Worm (Caenorhabditis elegans): ENCODE results near the gene C49C3.8.

Gene C49C3.8

DNA sequence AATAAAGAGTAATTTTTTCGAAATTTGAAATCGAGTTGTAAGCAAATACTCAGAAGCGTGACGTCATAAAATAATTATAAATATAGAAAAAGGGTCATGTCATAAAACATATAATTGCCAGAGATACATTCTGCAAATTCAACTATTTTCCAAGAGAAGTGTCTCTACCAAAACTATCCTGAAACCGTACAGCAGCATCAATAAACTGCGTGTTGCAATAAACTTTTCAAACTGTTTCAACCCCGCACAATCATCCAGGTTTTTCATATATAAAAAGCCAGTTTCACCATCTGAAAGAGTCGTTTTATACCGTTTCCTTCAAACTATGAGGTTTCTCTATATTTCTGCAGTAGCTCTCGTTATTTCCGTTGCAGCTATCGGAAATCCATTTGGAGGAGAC lies 8.5 kb downstream of the C49C3.8 start, which contains the start of gene C49C3.11:
TSS of gene C49C3.11 (plus strand) at position 301 of the 400 bp plus-strand sequence.
- no peak for TF ChIP-seq zag-1 (tag; optimal IDR thresholded peaks at IDR 0.05)

DNA sequence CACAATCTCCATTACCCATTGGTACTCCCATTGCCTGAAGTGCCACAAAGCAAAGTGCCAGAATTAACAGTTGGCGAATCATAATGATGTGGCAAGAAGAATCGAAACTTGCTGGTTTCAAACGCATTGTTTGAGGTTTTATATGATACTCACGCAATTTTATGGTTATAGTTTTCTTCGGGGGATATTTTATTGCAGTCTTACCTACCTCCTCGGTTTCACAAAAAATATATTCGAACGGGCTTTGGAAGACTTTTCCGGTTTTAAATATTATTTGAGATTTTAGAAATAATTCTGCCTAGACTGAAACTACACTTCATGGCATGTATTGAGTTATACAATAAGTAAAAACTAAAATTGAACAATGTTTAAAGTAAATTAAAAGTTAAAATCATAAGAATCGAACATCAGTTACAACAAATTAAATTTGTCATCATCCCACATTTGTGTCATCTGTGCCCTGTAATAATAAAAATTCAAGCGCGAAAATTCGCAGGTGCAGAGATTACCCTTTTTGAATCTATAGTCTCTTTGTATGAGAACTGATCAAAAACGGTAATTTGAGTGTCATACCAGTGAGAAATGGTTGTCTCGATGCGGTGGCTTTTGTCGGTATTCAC lies 11.7 kb downstream of the C49C3.8 start, which contains the start of the genes clec-197 and clec-198:
TSS of gene clec-197 (minus strand) at position 101 of the 620 bp plus-strand sequence.
TSS of gene clec-198 (plus strand) at position 570 of the 620 bp plus-strand sequence.
- TF ChIP-seq dpl-1 (GFP tag; optimal IDR thresholded peaks at IDR 0.05) (no peak), ceh-88 (GFP tag; IDR thresholded peaks at IDR 0.05) (no peak), swsn-7 (tag; optimal IDR thresholded peaks at IDR 0.05) (no peak), lin-39 (tag; optimal IDR thresholded peaks at IDR 0.05) (no peak), mab-9 (GFP tag; IDR thresholded peaks at IDR 0.05) (no peak), lin-13 (GFP tag; optimal IDR thresholded peaks at IDR 0.05) (no peak), pqm-1 (tag; optimal IDR thresholded peaks at IDR 0.05) (no peak), nhr-85 (tag) (no peak), mdl-1 (tag; optimal IDR thresholded peaks at IDR 0.05) (no peak), ztf-11 (tag; optimal IDR thresholded peaks at IDR 0.05) (no peak), tlp-1 (tag; optimal IDR thresholded peaks at IDR 0.05) (no peak), lin-35 (GFP tag; optimal IDR thresholded peaks at IDR 0.05) (no peak), rnt-1 (tag; optimal IDR thresholded peaks at IDR 0.05) (no peak), nhr-28 (tag; optimal IDR thresholded peaks at IDR 0.05) (no peak), nhr-90 (tag; optimal IDR thresholded peaks at IDR 0.05; ENCODE audit: poor library complexity) (no peak), sox-4 (tag; optimal IDR thresholded peaks at IDR 0.05) (no peak)

DNA sequence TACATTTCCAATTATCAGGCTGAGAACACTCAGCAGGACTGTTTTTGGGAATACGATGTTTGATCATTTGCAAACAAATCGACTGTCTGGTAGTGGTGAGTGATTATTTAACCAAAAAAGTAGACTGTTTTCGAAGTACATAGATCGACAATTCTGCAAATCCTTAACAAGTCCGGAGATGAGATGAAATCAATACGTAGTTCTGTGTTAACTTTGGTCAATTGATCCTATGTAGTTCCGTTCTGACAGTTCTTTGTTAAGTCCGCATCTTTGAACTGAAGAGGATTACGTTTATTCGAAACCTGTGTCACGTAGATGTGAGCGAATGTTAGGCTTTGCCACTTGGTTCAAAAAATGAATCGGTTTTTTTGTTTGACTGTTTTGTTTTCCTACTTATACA lies 16.6 kb downstream of the C49C3.8 start, which contains the start of gene clec-199:
TSS of gene clec-199 (plus strand) at position 301 of the 400 bp plus-strand sequence.
- TF ChIP-seq unc-130 (tag; optimal IDR thresholded peaks at IDR 0.05) (no peak), egl-13 (tag; optimal IDR thresholded peaks at IDR 0.05) (no peak), lin-13 (GFP tag; optimal IDR thresholded peaks at IDR 0.05) (no peak), unc-30 (tag; optimal IDR thresholded peaks at IDR 0.05) (no peak), sptf-1 (tag; optimal IDR thresholded peaks at IDR 0.05) (no peak), zag-1 (tag; optimal IDR thresholded peaks at IDR 0.05) (no peak), fkh-4 (tag; optimal IDR thresholded peaks at IDR 0.05; ENCODE audit: borderline replicate concordance) (no peak), skn-1 (tag; optimal IDR thresholded peaks at IDR 0.05) (no peak), aha-1 (tag; optimal IDR thresholded peaks at IDR 0.05) (no peak), pqm-1 (tag; optimal IDR thresholded peaks at IDR 0.05) (no peak), dpl-1 (GFP tag; optimal IDR thresholded peaks at IDR 0.05) (no peak), elt-2 (tag; optimal IDR thresholded peaks at IDR 0.05) (no peak), F16B12.6 (tag; optimal IDR thresholded peaks at IDR 0.05) (no peak), tbx-2 (tag; optimal IDR thresholded peaks at IDR 0.05) (no peak), isw-1 (GFP tag; IDR thresholded peaks at IDR 0.05) (no peak)

ce11 chrIV:17361143-17361542 lies 26.1 kb downstream of the C49C3.8 start, which contains the start of gene clec-202:
Gene clec-202 (plus strand): TSS chrIV:17361443.
- TF ChIP-seq lin-13 (GFP tag; optimal IDR thresholded peaks at IDR 0.05), result no peak
- no peak for TF ChIP-seq ceh-8 (GFP tag; optimal IDR thresholded peaks at IDR 0.05)
- no peak for TF ChIP-seq pqm-1 (tag; optimal IDR thresholded peaks at IDR 0.05)
- no peak for TF ChIP-seq hpl-2 (GFP tag; optimal IDR thresholded peaks at IDR 0.05)
- no peak for TF ChIP-seq jun-1 (tag; optimal IDR thresholded peaks at IDR 0.05)
- TF ChIP-seq elt-3 (tag; optimal IDR thresholded peaks at IDR 0.05), result no peak
- TF ChIP-seq fkh-8 (tag; optimal IDR thresholded peaks at IDR 0.05), result no peak
- no peak for TF ChIP-seq C04F5.9 (tag; optimal IDR thresholded peaks at IDR 0.05)

- no peak for TF ChIP-seq zag-1 (tag; optimal IDR thresholded peaks at IDR 0.05)
Observed at ce11 chrIV:17367294-17367693, 32.3 kb downstream of the C49C3.8 start, which contains the start of gene zipt-17. Gene zipt-17 (minus strand): TSS chrIV:17367394.
